Worm (Caenorhabditis elegans) whole organism, midembryonic: ENCODE results near the gene znf-207.

Source experiments
- klf-2 ChIP-seq: fragments of 200-800 bp; sonication (Bioruptor generic); conservative IDR thresholded peaks from 2 replicates; pipeline ENCODE4 v1.3.6; 2022; ENCODE audit warnings: missing genetic modification reagents, missing genetic modification characterization, missing compliant biosample characterization
- ref-1 ChIP-seq: fragments of 200-800 bp; sonication (Bioruptor generic); conservative IDR thresholded peaks from 2 replicates; pipeline ENCODE4 v1.3.6; 2022; ENCODE audit warnings: missing genetic modification reagents, missing genetic modification characterization, missing compliant biosample characterization
- tab-1 ChIP-seq: fragments of 200-800 bp; sonication (Bioruptor generic); IDR thresholded peaks from 2 replicates; pipeline ENCODE4 v1.3.6; 2022; ENCODE audit warnings: missing genetic modification characterization, missing compliant biosample characterization
- ztf-23 ChIP-seq: fragments of 200-800 bp; sonication (Bioruptor generic); IDR thresholded peaks from 2 replicates; pipeline ENCODE4 v1.3.6; 2022; ENCODE audit warnings: missing genetic modification reagents, missing genetic modification characterization, missing compliant biosample characterization
- ztf-29 ChIP-seq: fragments of 200-800 bp; sonication (Bioruptor generic); IDR thresholded peaks from 2 replicates; pipeline ENCODE4 v1.3.6; 2022; ENCODE audit warnings: missing genetic modification reagents, missing genetic modification characterization, missing compliant biosample characterization

DNA sequence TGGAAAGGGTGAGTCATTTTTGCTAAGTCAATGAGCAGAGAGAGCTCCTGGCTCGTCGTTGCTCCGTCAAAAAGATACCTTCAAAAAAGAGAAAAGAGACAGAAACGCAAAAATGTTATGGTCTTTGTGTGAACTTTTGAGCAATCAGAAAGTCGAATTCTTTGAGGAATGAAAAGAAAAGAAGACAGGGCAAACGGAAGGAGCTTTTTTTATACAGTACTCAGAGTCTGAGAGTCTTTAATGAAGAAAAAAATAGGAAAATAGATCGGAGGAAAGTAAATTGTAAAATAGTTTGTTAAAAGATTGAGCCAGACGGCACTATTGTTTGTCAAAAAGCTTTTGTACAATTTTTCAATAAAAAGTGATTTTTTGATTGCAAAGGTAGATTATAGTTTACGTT lies 41.3 kb upstream of the znf-207 start:
- no peak for TF ChIP-seq tab-1 (GFP tag; lab: Robert Waterston, UW)
- no peak for TF ChIP-seq ztf-29 (GFP tag; lab: Robert Waterston, UW)
- TF ChIP-seq ztf-23 (GFP tag; lab: Robert Waterston, UW) = no peak
- no peak for TF ChIP-seq ref-1 (GFP tag; lab: Robert Waterston, UW)
- no peak for TF ChIP-seq klf-2 (GFP tag; lab: Robert Waterston, UW)
